Fruit fly (Drosophila melanogaster) S2 (cell line): ENCODE data around the gene TrpRS.

Experiments
- CG8478 ChIP-seq: fragments of >200 bp; optimal IDR thresholded peaks from 2 replicates; lab custom pipeline; 2018
- CTCF ChIP-seq, 2 experiments: fragments of >200 bp; optimal IDR thresholded peaks; 2 replicates each; lab custom pipeline; 2018

- TF ChIP-seq CTCF (optimal IDR thresholded peaks at IDR 0.05; lab: Kevin White, UChicago) (no peak), CG8478 (no peak)
These were observed 17.0 kb downstream of the TrpRS start for dm6 chr3R:9249736-9250044.
